Worm (Caenorhabditis elegans): ENCODE data around the gene arrd-14.

arrd-14 gene

ce11 chrII:13736089-13736488 is 16.0 kb upstream of the arrd-14 start, which contains the start of gene R06B9.5:
Gene R06B9.5 (plus strand): TSS chrII:13736320.
- no peak for TF ChIP-seq him-1 (tag; optimal IDR thresholded peaks at IDR 0.05)
- TF ChIP-seq W03F9.2 (tag; optimal IDR thresholded peaks at IDR 0.05), result no peak
- no peak for TF ChIP-seq dao-5 (tag; optimal IDR thresholded peaks at IDR 0.05)

- no peak for TF ChIP-seq W03F9.2 (tag; optimal IDR thresholded peaks at IDR 0.05)
- TF ChIP-seq dao-5 (tag; optimal IDR thresholded peaks at IDR 0.05), result no peak
These were observed 15.2 kb upstream of the arrd-14 start for ce11 chrII:13736906-13737305.

- TF ChIP-seq him-1 (tag; optimal IDR thresholded peaks at IDR 0.05) (no peak), dao-5 (tag; optimal IDR thresholded peaks at IDR 0.05) (no peak), W03F9.2 (tag; optimal IDR thresholded peaks at IDR 0.05) (no peak)
These were observed 14.2 kb upstream of the arrd-14 start for ce11 chrII:13737751-13738525.

- TF ChIP-seq him-1 (tag; optimal IDR thresholded peaks at IDR 0.05) (no peak), dao-5 (tag; optimal IDR thresholded peaks at IDR 0.05) (no peak), W03F9.2 (tag; optimal IDR thresholded peaks at IDR 0.05) (no peak)
These were observed 12.7 kb upstream of the arrd-14 start for ce11 chrII:13739423-13739822.

- TF ChIP-seq W03F9.2 (tag; optimal IDR thresholded peaks at IDR 0.05), result no peak
These were observed 10.7 kb upstream of the arrd-14 start, which contains the start of gene mig-14 for ce11 chrII:13741449-13741848. Gene mig-14 (plus strand): TSS chrII:13741738.

ce11 chrII:13750128-13750527 is 2.0 kb upstream of the arrd-14 start:
- TF ChIP-seq dao-5 (tag; optimal IDR thresholded peaks at IDR 0.05) (no peak), him-1 (tag; optimal IDR thresholded peaks at IDR 0.05) (no peak), W03F9.2 (tag; optimal IDR thresholded peaks at IDR 0.05) (no peak)

ce11 chrII:13751030-13751429 is 1.1 kb upstream of the arrd-14 start:
- TF ChIP-seq dao-5 (tag; optimal IDR thresholded peaks at IDR 0.05) (no peak), W03F9.2 (tag; optimal IDR thresholded peaks at IDR 0.05) (no peak), him-1 (tag; optimal IDR thresholded peaks at IDR 0.05) (no peak)

- TF ChIP-seq W03F9.2 (tag; optimal IDR thresholded peaks at IDR 0.05), result no peak
- TF ChIP-seq him-1 (tag; optimal IDR thresholded peaks at IDR 0.05), result no peak
- TF ChIP-seq dao-5 (tag; optimal IDR thresholded peaks at IDR 0.05), result no peak
These were observed 4.1 kb downstream of the arrd-14 start for ce11 chrII:13756232-13756631.

ce11 chrII:13758108-13758507 is 6.0 kb downstream of the arrd-14 start, which contains the start of gene arrd-13:
Gene arrd-13 (plus strand): TSS chrII:13758408.
- TF ChIP-seq him-1 (tag; optimal IDR thresholded peaks at IDR 0.05), result no peak
- TF ChIP-seq dao-5 (tag; optimal IDR thresholded peaks at IDR 0.05), result no peak
- no peak for TF ChIP-seq W03F9.2 (tag; optimal IDR thresholded peaks at IDR 0.05)

- no peak for TF ChIP-seq W03F9.2 (tag; optimal IDR thresholded peaks at IDR 0.05)
- no peak for TF ChIP-seq him-1 (tag; optimal IDR thresholded peaks at IDR 0.05)
- TF ChIP-seq dao-5 (tag; optimal IDR thresholded peaks at IDR 0.05), result no peak
These were observed 10.9 kb downstream of the arrd-14 start, which contains the start of gene arrd-11 for ce11 chrII:13763009-13763468. Gene arrd-11 (plus strand): TSS chrII:13763418.

- no peak for TF ChIP-seq him-1 (tag; optimal IDR thresholded peaks at IDR 0.05)
- no peak for TF ChIP-seq W03F9.2 (tag; optimal IDR thresholded peaks at IDR 0.05)
- TF ChIP-seq dao-5 (tag; optimal IDR thresholded peaks at IDR 0.05), result no peak
These were observed 13.8 kb downstream of the arrd-14 start, which contains the start of gene arrd-12 for ce11 chrII:13765952-13766351. Gene arrd-12 (plus strand): TSS chrII:13766252.

- no peak for TF ChIP-seq him-1 (tag; optimal IDR thresholded peaks at IDR 0.05)
- no peak for TF ChIP-seq dao-5 (tag; optimal IDR thresholded peaks at IDR 0.05)
- no peak for TF ChIP-seq W03F9.2 (tag; optimal IDR thresholded peaks at IDR 0.05)
These were observed 19.2 kb downstream of the arrd-14 start, which contains the start of gene C01B9.1 for ce11 chrII:13771335-13771734. Gene C01B9.1 (plus strand): TSS chrII:13771575.

- TF ChIP-seq dao-5 (tag; optimal IDR thresholded peaks at IDR 0.05), result peak; percentile 59
- TF ChIP-seq him-1 (tag; optimal IDR thresholded peaks at IDR 0.05), result no peak
These were observed 28.7 kb downstream of the arrd-14 start for ce11 chrII:13780792-13781248.

ce11 chrII:13783880-13784279 is 31.8 kb downstream of the arrd-14 start, which contains the start of gene C01B9.4:
Gene C01B9.4 (minus strand): TSS chrII:13783980.
- TF ChIP-seq him-1 (tag; optimal IDR thresholded peaks at IDR 0.05) (no peak), W03F9.2 (tag; optimal IDR thresholded peaks at IDR 0.05) (no peak), dao-5 (tag; optimal IDR thresholded peaks at IDR 0.05) (no peak)

Data from whole organism, L4/young adult.